Fruit fly (Drosophila melanogaster) whole organism, adult: ENCODE data around the gene CG13476.
A peak's percentile ranks its signal among the peaks of the same experiment; 100 is the strongest.

Experiments used
- CG11617 ChIP-seq: fragments of 200-800 bp; sonication (Bioruptor generic); optimal IDR thresholded peaks from 2 replicates; lab custom pipeline; 2017; ENCODE audit warnings: mild to moderate bottlenecking, missing biosample characterization, missing genetic modification reagents, missing genetic modification characterization
- CG12768 ChIP-seq: fragments of 200-800 bp; sonication (Bioruptor generic); optimal IDR thresholded peaks from 2 replicates; lab custom pipeline; 2017; ENCODE audit warnings: missing biosample characterization, missing genetic modification characterization, mild to moderate bottlenecking, moderate library complexity, missing genetic modification reagents
- CG14711 ChIP-seq: fragments of 200-800 bp; sonication (Bioruptor generic); optimal IDR thresholded peaks from 2 replicates; lab custom pipeline; 2018; ENCODE audit warnings: missing biosample characterization, mild to moderate bottlenecking, missing genetic modification characterization, moderate library complexity
- CG1620 ChIP-seq: fragments of 200-800 bp; sonication (Bioruptor generic); optimal IDR thresholded peaks from 2 replicates; lab custom pipeline; 2016; ENCODE audit warnings: missing biosample characterization, missing genetic modification characterization
- CG33017 ChIP-seq: fragments of 200-800 bp; sonication (Bioruptor generic); optimal IDR thresholded peaks from 2 replicates; lab custom pipeline; 2018; ENCODE audit warnings: missing biosample characterization, mild to moderate bottlenecking, missing genetic modification characterization, moderate library complexity
- CG5204 ChIP-seq: fragments of 200-800 bp; sonication (Bioruptor generic); optimal IDR thresholded peaks from 2 replicates; lab custom pipeline; 2016; ENCODE audit warnings: missing biosample characterization, missing genetic modification characterization
- CG7045 ChIP-seq: fragments of 200-800 bp; sonication (Bioruptor generic); optimal IDR thresholded peaks from 2 replicates; lab custom pipeline; 2017; ENCODE audit warnings: missing biosample characterization, mild to moderate bottlenecking, missing genetic modification characterization
- CG7101 ChIP-seq: fragments of 200-800 bp; sonication (Bioruptor generic); optimal IDR thresholded peaks from 2 replicates; lab custom pipeline; 2018; ENCODE audit warnings: missing biosample characterization, mild to moderate bottlenecking, missing genetic modification characterization, moderate library complexity
- Clk ChIP-seq: fragments of 200-800 bp; sonication (Bioruptor generic); optimal IDR thresholded peaks from 2 replicates; lab custom pipeline; 2017; ENCODE audit warnings: missing biosample characterization, missing genetic modification characterization
- Crg-1 ChIP-seq: fragments of 200-800 bp; sonication (Bioruptor generic); optimal IDR thresholded peaks from 2 replicates; lab custom pipeline; 2016; ENCODE audit warnings: missing biosample characterization, missing genetic modification characterization
- Hr96 ChIP-seq: fragments of 200-800 bp; sonication (Bioruptor generic); optimal IDR thresholded peaks from 2 replicates; lab custom pipeline; 2016; ENCODE audit warnings: missing biosample characterization, missing genetic modification characterization
- Mnt ChIP-seq: fragments of 200-800 bp; sonication (Bioruptor generic); optimal IDR thresholded peaks from 2 replicates; lab custom pipeline; 2016; ENCODE audit warnings: missing biosample characterization, mild to moderate bottlenecking, missing genetic modification characterization
- bab1 ChIP-seq: fragments of 200-800 bp; sonication (Bioruptor generic); optimal IDR thresholded peaks from 3 replicates; lab custom pipeline; 2019; ENCODE audit warnings: missing biosample characterization, mild to moderate bottlenecking, missing genetic modification characterization, moderate library complexity
- cic ChIP-seq: fragments of 200-800 bp; sonication (Bioruptor generic); optimal IDR thresholded peaks from 2 replicates; lab custom pipeline; 2017; ENCODE audit warnings: missing biosample characterization, mild to moderate bottlenecking, missing genetic modification characterization, moderate library complexity
- cnc ChIP-seq, 2 experiments: fragments of >200 bp; optimal IDR thresholded peaks; 2 replicates each; lab custom pipeline; 2017
- kay ChIP-seq: fragments of 200-800 bp; sonication (Bioruptor generic); peaks from one replicate; lab custom pipeline; 2016; ENCODE audit warnings: missing biosample characterization, missing genetic modification characterization, borderline replicate concordance
- ovo ChIP-seq: fragments of 200-800 bp; sonication (Bioruptor generic); optimal IDR thresholded peaks from 2 replicates; lab custom pipeline; 2016; ENCODE audit warnings: missing biosample characterization, missing genetic modification characterization
- pad ChIP-seq: fragments of 200-800 bp; sonication (Bioruptor generic); optimal IDR thresholded peaks from 3 replicates; lab custom pipeline; 2017; ENCODE audit warnings: missing biosample characterization, missing genetic modification characterization, mild to moderate bottlenecking, moderate library complexity, missing genetic modification reagents
- tj ChIP-seq: fragments of 200-800 bp; sonication (Bioruptor generic); optimal IDR thresholded peaks from 3 replicates; lab custom pipeline; 2017; ENCODE audit warnings: missing biosample characterization, mild to moderate bottlenecking, missing genetic modification characterization, moderate library complexity
- toe ChIP-seq: fragments of 200-800 bp; sonication (Bioruptor generic); optimal IDR thresholded peaks from 2 replicates; lab custom pipeline; 2016; ENCODE audit warnings: missing biosample characterization, missing genetic modification characterization

Gene CG13476

dm6 chr3L:14681504-14681903, 23.8 kb upstream of the CG13476 start:
- TF ChIP-seq CG1620 (GFP tag; lab: Kevin White, UChicago) (no peak), bab1 (no peak), toe (GFP tag; lab: Kevin White, UChicago) (no peak), CG12768 (GFP tag; lab: Kevin White, UChicago) (no peak), CG7045 (GFP tag; lab: Kevin White, UChicago) (no peak), kay (peak; percentile 67), cic (GFP tag; lab: Kevin White, UChicago) (no peak), Crg-1 (no peak)

dm6 chr3L:14684468-14684867, 20.8 kb upstream of the CG13476 start, which contains the start of gene Dnaaf6:
Gene Dnaaf6 (plus strand): TSS chr3L:14684768.
- TF ChIP-seq CG7101 (tag; lab: Kevin White, UChicago) (no peak), kay (no peak), CG33017 (no peak), CG12768 (GFP tag; lab: Kevin White, UChicago) (no peak), CG7045 (GFP tag; lab: Kevin White, UChicago) (no peak), CG14711 (tag; lab: Kevin White, UChicago) (no peak), CG11617 (GFP tag; lab: Kevin White, UChicago) (no peak), Clk (GFP tag; lab: Kevin White, UChicago) (no peak), cnc (optimal IDR thresholded peaks at IDR 0.05; lab: Kevin White, UChicago) (no peak), Mnt (GFP tag; lab: Kevin White, UChicago) (no peak), pad (GFP tag; lab: Kevin White, UChicago) (no peak)

- TF ChIP-seq CG14711 (tag; lab: Kevin White, UChicago) (no peak), kay (no peak), CG7045 (GFP tag; lab: Kevin White, UChicago) (no peak), CG1620 (GFP tag; lab: Kevin White, UChicago) (no peak), Crg-1 (no peak), ovo (GFP tag; lab: Kevin White, UChicago) (no peak), CG11617 (GFP tag; lab: Kevin White, UChicago) (no peak), CG5204 (no peak), Clk (GFP tag; lab: Kevin White, UChicago) (no peak), cnc (optimal IDR thresholded peaks at IDR 0.05; lab: Kevin White, UChicago) (no peak), pad (GFP tag; lab: Kevin White, UChicago) (no peak), Mnt (GFP tag; lab: Kevin White, UChicago) (no peak), CG33017 (no peak)
Measured at dm6 chr3L:14686251-14686650, 19.0 kb upstream of the CG13476 start.

dm6 chr3L:14691047-14691446, 14.2 kb upstream of the CG13476 start, which contains the start of gene gdrd:
Gene gdrd (plus strand): TSS chr3L:14691347.
- no peak for TF ChIP-seq CG12768 (GFP tag; lab: Kevin White, UChicago)
- TF ChIP-seq kay, result peak; percentile 70
- no peak for TF ChIP-seq CG33017

dm6 chr3L:14697005-14697404, 8.3 kb upstream of the CG13476 start, which contains the start of gene CG13474:
Gene CG13474 (minus strand): TSS chr3L:14697105.
- no peak for TF ChIP-seq cic (GFP tag; lab: Kevin White, UChicago)
- TF ChIP-seq CG33017, result no peak
- no peak for TF ChIP-seq toe (GFP tag; lab: Kevin White, UChicago)
- TF ChIP-seq CG7045 (GFP tag; lab: Kevin White, UChicago), result no peak
- TF ChIP-seq cnc (optimal IDR thresholded peaks at IDR 0.05; lab: Kevin White, UChicago), result no peak
- no peak for TF ChIP-seq CG14711 (tag; lab: Kevin White, UChicago)
- TF ChIP-seq ovo (GFP tag; lab: Kevin White, UChicago), result no peak
- TF ChIP-seq tj (GFP tag; lab: Kevin White, UChicago), result no peak
- no peak for TF ChIP-seq pad (GFP tag; lab: Kevin White, UChicago)
- TF ChIP-seq CG5204, result no peak
- no peak for TF ChIP-seq CG1620 (GFP tag; lab: Kevin White, UChicago)
- TF ChIP-seq bab1, result no peak
- no peak for TF ChIP-seq CG11617 (GFP tag; lab: Kevin White, UChicago)
- no peak for TF ChIP-seq CG12768 (GFP tag; lab: Kevin White, UChicago)
- no peak for TF ChIP-seq Hr96 (GFP tag; lab: Kevin White, UChicago)
- no peak for TF ChIP-seq CG7101 (tag; lab: Kevin White, UChicago)
- TF ChIP-seq Clk (GFP tag; lab: Kevin White, UChicago), result no peak

- TF ChIP-seq Crg-1 (no peak), CG14711 (tag; lab: Kevin White, UChicago) (no peak), CG5204 (no peak)
Measured at dm6 chr3L:14701578-14701977, 3.7 kb upstream of the CG13476 start, which contains the start of gene CG17177. Gene CG17177 (minus strand): TSS chr3L:14701678.

- TF ChIP-seq CG5204, result no peak
- peak; percentile 63 for TF ChIP-seq cic (GFP tag; lab: Kevin White, UChicago)
- TF ChIP-seq bab1, result peak; percentile 35
- TF ChIP-seq tj (GFP tag; lab: Kevin White, UChicago), result peak; percentile 86
- TF ChIP-seq toe (GFP tag; lab: Kevin White, UChicago), result no peak
- peak; percentile 98 for TF ChIP-seq Mnt (GFP tag; lab: Kevin White, UChicago)
- TF ChIP-seq CG11617 (GFP tag; lab: Kevin White, UChicago), result no peak
- no peak for TF ChIP-seq ovo (GFP tag; lab: Kevin White, UChicago)
- peak; percentile 19 for TF ChIP-seq CG12768 (GFP tag; lab: Kevin White, UChicago)
- TF ChIP-seq CG33017, result peak; percentile 55
Measured at dm6 chr3L:14706461-14706880, 1.2 kb downstream of the CG13476 start.
